Fruit fly (Drosophila melanogaster) whole organism, adult: ENCODE data around the gene CG31275.

Source experiments
- CG11617 ChIP-seq: fragments of 200-800 bp; sonication (Bioruptor generic); optimal IDR thresholded peaks from 2 replicates; lab custom pipeline; 2017; ENCODE audit warnings: mild to moderate bottlenecking, missing biosample characterization, missing genetic modification reagents, missing genetic modification characterization
- CG14711 ChIP-seq: fragments of 200-800 bp; sonication (Bioruptor generic); optimal IDR thresholded peaks from 2 replicates; lab custom pipeline; 2018; ENCODE audit warnings: missing biosample characterization, mild to moderate bottlenecking, missing genetic modification characterization, moderate library complexity
- CG33017 ChIP-seq: fragments of 200-800 bp; sonication (Bioruptor generic); optimal IDR thresholded peaks from 2 replicates; lab custom pipeline; 2018; ENCODE audit warnings: missing biosample characterization, mild to moderate bottlenecking, missing genetic modification characterization, moderate library complexity
- CG5204 ChIP-seq: fragments of 200-800 bp; sonication (Bioruptor generic); optimal IDR thresholded peaks from 2 replicates; lab custom pipeline; 2016; ENCODE audit warnings: missing biosample characterization, missing genetic modification characterization
- CG7045 ChIP-seq: fragments of 200-800 bp; sonication (Bioruptor generic); optimal IDR thresholded peaks from 2 replicates; lab custom pipeline; 2017; ENCODE audit warnings: missing biosample characterization, mild to moderate bottlenecking, missing genetic modification characterization
- Crg-1 ChIP-seq: fragments of 200-800 bp; sonication (Bioruptor generic); optimal IDR thresholded peaks from 2 replicates; lab custom pipeline; 2016; ENCODE audit warnings: missing biosample characterization, missing genetic modification characterization
- Mnt ChIP-seq: fragments of 200-800 bp; sonication (Bioruptor generic); optimal IDR thresholded peaks from 2 replicates; lab custom pipeline; 2016; ENCODE audit warnings: missing biosample characterization, mild to moderate bottlenecking, missing genetic modification characterization
- cnc ChIP-seq, 2 experiments: fragments of >200 bp; optimal IDR thresholded peaks; 2 replicates each; lab custom pipeline; 2017
- pad ChIP-seq: fragments of 200-800 bp; sonication (Bioruptor generic); optimal IDR thresholded peaks from 3 replicates; lab custom pipeline; 2017; ENCODE audit warnings: missing biosample characterization, missing genetic modification characterization, mild to moderate bottlenecking, moderate library complexity, missing genetic modification reagents
- tj ChIP-seq: fragments of 200-800 bp; sonication (Bioruptor generic); optimal IDR thresholded peaks from 3 replicates; lab custom pipeline; 2017; ENCODE audit warnings: missing biosample characterization, mild to moderate bottlenecking, missing genetic modification characterization, moderate library complexity
- toe ChIP-seq: fragments of 200-800 bp; sonication (Bioruptor generic); optimal IDR thresholded peaks from 2 replicates; lab custom pipeline; 2016; ENCODE audit warnings: missing biosample characterization, missing genetic modification characterization

dm6 chr3R:16748558-16749172, 2.5 kb downstream of the CG31275 start:
- no peak for TF ChIP-seq CG11617 (GFP tag; lab: Kevin White, UChicago)
- TF ChIP-seq CG7045 (GFP tag; lab: Kevin White, UChicago), result no peak
- no peak for TF ChIP-seq cnc (optimal IDR thresholded peaks at IDR 0.05; lab: Kevin White, UChicago)
- TF ChIP-seq CG33017 (tag; lab: Kevin White, UChicago), result no peak
- TF ChIP-seq Crg-1 (GFP tag; lab: Kevin White, UChicago), result no peak
- TF ChIP-seq pad (GFP tag; lab: Kevin White, UChicago), result no peak
- no peak for TF ChIP-seq Mnt
- TF ChIP-seq CG14711 (tag; lab: Kevin White, UChicago), result no peak
- no peak for TF ChIP-seq CG5204 (GFP tag; lab: Kevin White, UChicago)
- no peak for TF ChIP-seq tj (GFP tag; lab: Kevin White, UChicago)
- no peak for TF ChIP-seq toe (GFP tag; lab: Kevin White, UChicago)
